Fruit fly (Drosophila melanogaster): ENCODE data around the gene Ndc80.
A peak's percentile ranks its signal among the peaks of the same experiment; 100 is the strongest.

DNA sequence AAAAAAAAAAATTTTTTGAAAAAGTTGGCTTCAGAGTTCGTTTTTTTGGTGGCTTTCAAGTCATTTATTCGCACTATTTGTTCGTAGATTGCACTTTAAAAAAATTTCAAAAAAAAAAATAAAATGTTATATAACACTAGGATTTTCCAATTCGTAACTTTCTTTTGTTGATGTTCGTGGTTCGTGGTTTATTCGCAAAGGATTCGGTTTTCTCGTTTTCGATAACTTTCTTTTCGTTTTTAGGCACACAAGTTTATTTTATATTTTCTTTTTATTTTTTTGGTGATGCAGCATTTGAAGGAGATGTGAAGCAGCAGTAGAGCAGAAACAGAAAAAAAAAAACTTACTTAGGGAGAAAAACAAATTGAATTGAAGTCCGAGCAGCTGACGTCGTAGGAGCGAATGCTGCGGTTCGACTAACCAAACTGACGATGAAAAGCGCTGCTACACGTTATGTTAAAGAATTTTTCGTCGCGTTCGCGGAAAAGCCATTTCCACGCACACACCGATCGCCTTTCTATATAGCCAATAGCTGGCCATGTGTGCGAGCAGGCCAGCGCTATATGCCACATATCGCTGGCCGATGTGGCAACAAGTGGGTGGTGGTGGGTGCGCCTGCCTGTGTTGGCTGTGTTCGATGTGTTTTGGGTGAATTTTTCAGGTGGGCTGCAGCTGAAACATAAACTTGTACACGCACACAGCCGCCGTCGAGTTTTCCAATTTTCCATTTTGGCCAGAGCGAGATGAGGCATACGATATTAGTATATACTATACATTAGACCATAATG, 9.6 kb downstream of the Ndc80 start, which contains the start of gene up:
- TF ChIP-seq kay (GFP tag; ENCODE audit: borderline replicate concordance) = peak; percentile 65
- TF ChIP-seq tj (GFP tag; optimal IDR thresholded peaks at IDR 0.05) = no peak
